Worm (Caenorhabditis elegans) whole organism, mixed stage, embryonic: ENCODE results near the gene C07G3.10.

Experiments used
- M03D4.4 ChIP-seq: sonication (generic microtip); optimal IDR thresholded peaks from 2 replicates; lab custom pipeline; 2017; ENCODE audit warnings: mild to moderate bottlenecking, missing genetic modification characterization, missing compliant biosample characterization
- bed-3 ChIP-seq: fragments of 200-800 bp; sonication (Bioruptor generic); optimal IDR thresholded peaks from 3 replicates; lab custom pipeline; 2018; ENCODE audit warnings: mild to moderate bottlenecking, missing genetic modification characterization, moderate library complexity, missing compliant biosample characterization
- blmp-1 ChIP-seq: fragments of 150-350 bp; optimal IDR thresholded peaks from 2 replicates; lab custom pipeline; 2014; ENCODE audit warnings: missing biosample characterization, missing genetic modification characterization
- ceh-39 ChIP-seq: fragments of 150-350 bp; optimal IDR thresholded peaks from 2 replicates; lab custom pipeline; 2014; ENCODE audit warnings: missing biosample characterization, missing genetic modification characterization
- ceh-43 ChIP-seq: fragments of 200-800 bp; sonication (Bioruptor generic); optimal IDR thresholded peaks from 2 replicates; lab custom pipeline; 2018; ENCODE audit warnings: mild to moderate bottlenecking, missing genetic modification characterization, moderate library complexity, missing compliant biosample characterization
- ceh-83 ChIP-seq: fragments of 200-800 bp; sonication (Bioruptor generic); optimal IDR thresholded peaks from 2 replicates; lab custom pipeline; 2018; ENCODE audit warnings: mild to moderate bottlenecking, missing genetic modification characterization, missing compliant biosample characterization
- ces-1 ChIP-seq: fragments of 150-350 bp; optimal IDR thresholded peaks from 2 replicates; lab custom pipeline; 2014; ENCODE audit warnings: missing biosample characterization, missing genetic modification reagents, missing genetic modification characterization
- drap-1 ChIP-seq: fragments of 200-800 bp; sonication (Bioruptor generic); optimal IDR thresholded peaks from 3 replicates; lab custom pipeline; 2018; ENCODE audit warnings: mild to moderate bottlenecking, missing genetic modification characterization, missing compliant biosample characterization
- elt-1 ChIP-seq: sonication (generic microtip); optimal IDR thresholded peaks from 2 replicates; lab custom pipeline; 2017; ENCODE audit warnings: missing genetic modification characterization, mild to moderate bottlenecking, missing compliant biosample characterization, antibody characterized with exemption, moderate library complexity, borderline replicate concordance; ENCODE audit not compliant: insufficient read depth
- elt-3 ChIP-seq: fragments of 150-350 bp; optimal IDR thresholded peaks from 2 replicates; lab custom pipeline; 2014; ENCODE audit warnings: missing biosample characterization, missing genetic modification characterization
- flh-1 ChIP-seq: fragments of 200-800 bp; sonication (Bioruptor generic); optimal IDR thresholded peaks from 2 replicates; lab custom pipeline; 2018; ENCODE audit warnings: mild to moderate bottlenecking, missing genetic modification characterization, moderate library complexity, missing compliant biosample characterization
- hlh-1 ChIP-seq: fragments of 150-350 bp; optimal IDR thresholded peaks from 2 replicates; lab custom pipeline; 2014; ENCODE audit warnings: missing biosample characterization, missing genetic modification reagents, missing genetic modification characterization
- lin-13 ChIP-seq: fragments of 150-350 bp; optimal IDR thresholded peaks from 2 replicates; lab custom pipeline; 2014; ENCODE audit warnings: missing biosample characterization, missing genetic modification characterization
- lin-32 ChIP-seq: fragments of 200-800 bp; sonication (Bioruptor generic); optimal IDR thresholded peaks from 2 replicates; lab custom pipeline; 2018; ENCODE audit warnings: mild to moderate bottlenecking, missing genetic modification characterization, missing compliant biosample characterization
- mab-5 ChIP-seq: fragments of 150-350 bp; optimal IDR thresholded peaks from 2 replicates; lab custom pipeline; 2014; ENCODE audit warnings: missing biosample characterization, missing genetic modification characterization
- mep-1 ChIP-seq: fragments of 150-350 bp; optimal IDR thresholded peaks from 2 replicates; lab custom pipeline; 2017; ENCODE audit warnings: missing biosample characterization, missing genetic modification reagents, missing genetic modification characterization, inconsistent platforms
- mls-2 ChIP-seq: sonication (generic microtip); optimal IDR thresholded peaks from 2 replicates; lab custom pipeline; 2016; ENCODE audit warnings: mild to moderate bottlenecking, missing genetic modification characterization, moderate library complexity, missing compliant biosample characterization
- nhr-12 ChIP-seq: fragments of 150-350 bp; optimal IDR thresholded peaks from 2 replicates; lab custom pipeline; 2014; ENCODE audit warnings: missing biosample characterization, missing genetic modification characterization
- nhr-2 ChIP-seq: fragments of 150-350 bp; optimal IDR thresholded peaks from 2 replicates; lab custom pipeline; 2014; ENCODE audit warnings: missing biosample characterization, missing genetic modification characterization
- nhr-237 ChIP-seq: fragments of 150-350 bp; optimal IDR thresholded peaks from 2 replicates; lab custom pipeline; 2014; ENCODE audit warnings: missing biosample characterization, missing genetic modification characterization
- nhr-28 ChIP-seq: fragments of 150-350 bp; optimal IDR thresholded peaks from 2 replicates; lab custom pipeline; 2014; ENCODE audit warnings: missing biosample characterization, missing genetic modification characterization
- nhr-76 ChIP-seq: sonication (generic microtip); optimal IDR thresholded peaks from 2 replicates; lab custom pipeline; 2017; ENCODE audit warnings: missing biosample characterization, missing genetic modification characterization
- sem-2 ChIP-seq: fragments of 200-800 bp; sonication (Bioruptor generic); optimal IDR thresholded peaks from 2 replicates; lab custom pipeline; 2018; ENCODE audit warnings: mild to moderate bottlenecking, missing genetic modification characterization, missing compliant biosample characterization
- snpc-4 ChIP-seq: fragments of 150-350 bp; optimal IDR thresholded peaks from 2 replicates; lab custom pipeline; 2014; ENCODE audit warnings: missing biosample characterization, missing genetic modification characterization
- sptf-1 ChIP-seq: sonication (generic microtip); optimal IDR thresholded peaks from 2 replicates; lab custom pipeline; 2017; ENCODE audit warnings: mild to moderate bottlenecking, missing genetic modification characterization, moderate library complexity, missing compliant biosample characterization
- tbx-8 ChIP-seq: fragments of 200-800 bp; sonication (Bioruptor generic); optimal IDR thresholded peaks from 2 replicates; lab custom pipeline; 2018; ENCODE audit warnings: mild to moderate bottlenecking, missing genetic modification characterization, moderate library complexity, missing compliant biosample characterization
- unc-39 ChIP-seq: fragments of 150-350 bp; optimal IDR thresholded peaks from 2 replicates; lab custom pipeline; 2014; ENCODE audit warnings: missing biosample characterization, missing genetic modification characterization
- unc-62 ChIP-seq: fragments of 150-350 bp; optimal IDR thresholded peaks from 2 replicates; lab custom pipeline; 2014; ENCODE audit warnings: missing biosample characterization, missing genetic modification reagents, missing genetic modification characterization
- zip-8 ChIP-seq: fragments of 150-350 bp; optimal IDR thresholded peaks from 2 replicates; lab custom pipeline; 2014; ENCODE audit warnings: missing biosample characterization, missing genetic modification characterization
- ztf-11 ChIP-seq: fragments of 150-350 bp; optimal IDR thresholded peaks from 2 replicates; lab custom pipeline; 2014; ENCODE audit warnings: missing biosample characterization, missing genetic modification characterization

C07G3.10 gene

DNA sequence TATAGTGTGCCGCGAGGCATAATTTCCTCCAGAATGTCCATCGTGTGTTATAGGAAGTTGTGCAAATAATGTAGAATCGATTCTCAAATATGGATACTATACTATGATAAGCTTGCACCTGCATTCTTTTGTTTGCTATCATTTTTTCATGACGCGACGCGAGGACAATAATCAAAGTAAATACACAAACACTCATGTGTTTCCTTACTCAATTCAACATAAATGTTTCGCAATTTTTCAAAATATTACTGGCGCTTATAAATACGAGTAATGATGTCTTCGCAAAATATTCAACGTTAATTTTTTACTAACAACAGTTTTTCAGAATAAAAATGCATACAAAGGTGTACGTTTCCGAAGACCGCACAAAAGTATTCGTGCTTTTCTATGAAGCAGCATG lies 21.2 kb downstream of the C07G3.10 start, which contains the start of gene irg-1:
Gene irg-1, plus strand, starts transcription at position 326 of the 400 bp plus-strand sequence.
- no peak for TF ChIP-seq ceh-39 (tag; lab: Kevin White, UChicago)
- no peak for TF ChIP-seq lin-13 (tag; lab: Kevin White, UChicago)
- no peak for TF ChIP-seq blmp-1
- no peak for TF ChIP-seq ztf-11 (tag; lab: Kevin White, UChicago)
- no peak for TF ChIP-seq nhr-76
- no peak for TF ChIP-seq ces-1 (GFP tag; lab: Kevin White, UChicago)
- no peak for TF ChIP-seq lin-32
- TF ChIP-seq nhr-12 (tag; lab: Kevin White, UChicago): no peak
- no peak for TF ChIP-seq ceh-83
- TF ChIP-seq flh-1: no peak
- TF ChIP-seq unc-62 (GFP tag; lab: Kevin White, UChicago): no peak
- no peak for TF ChIP-seq sptf-1 (tag; lab: Kevin White, UChicago)
- no peak for TF ChIP-seq nhr-2 (tag; lab: Kevin White, UChicago)
- TF ChIP-seq snpc-4: no peak
- TF ChIP-seq unc-39 (tag; lab: Kevin White, UChicago): no peak
- no peak for TF ChIP-seq elt-3 (tag; lab: Kevin White, UChicago)
- TF ChIP-seq drap-1 (GFP tag; lab: Kevin White, UChicago): no peak
- TF ChIP-seq nhr-28: no peak
- no peak for TF ChIP-seq zip-8 (tag; lab: Kevin White, UChicago)

DNA sequence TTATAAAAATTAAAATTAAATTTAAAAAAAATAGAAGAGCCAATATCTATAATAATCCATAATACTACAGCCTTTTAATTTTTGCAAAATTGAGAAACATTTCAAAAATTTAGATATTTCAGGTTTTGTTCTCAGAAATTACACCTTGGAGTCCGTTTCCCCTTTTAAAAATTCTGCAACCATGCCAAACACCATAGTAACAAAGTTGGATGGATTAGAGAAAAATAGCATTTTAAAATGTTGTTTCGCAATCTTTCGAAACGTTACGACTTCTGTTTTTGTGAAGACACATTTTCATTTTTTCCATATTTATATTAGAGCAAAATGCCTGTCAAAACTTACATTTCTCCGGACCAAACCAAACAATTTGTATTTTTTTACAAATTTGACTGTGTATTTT lies 22.9 kb downstream of the C07G3.10 start, which contains the start of gene T24A6.7:
Gene T24A6.7, plus strand, starts transcription at position 301 of the 400 bp plus-strand sequence.
- TF ChIP-seq unc-39 (tag; lab: Kevin White, UChicago): no peak
- TF ChIP-seq mep-1 (tag; lab: Kevin White, UChicago): no peak
- no peak for TF ChIP-seq ces-1 (GFP tag; lab: Kevin White, UChicago)
- no peak for TF ChIP-seq mls-2 (tag; lab: Kevin White, UChicago)
- TF ChIP-seq bed-3 (GFP tag; lab: Kevin White, UChicago): no peak
- no peak for TF ChIP-seq lin-13 (tag; lab: Kevin White, UChicago)
- no peak for TF ChIP-seq nhr-28
- TF ChIP-seq sptf-1 (tag; lab: Kevin White, UChicago): no peak
- no peak for TF ChIP-seq elt-1
- TF ChIP-seq unc-62 (GFP tag; lab: Kevin White, UChicago): no peak
- TF ChIP-seq M03D4.4 (tag; lab: Kevin White, UChicago): no peak
- TF ChIP-seq ceh-39 (tag; lab: Kevin White, UChicago): no peak
- no peak for TF ChIP-seq ceh-43 (GFP tag; lab: Kevin White, UChicago)

ce11 chrV:3526882-3527281 lies 24.8 kb downstream of the C07G3.10 start, which contains the start of gene str-260:
TSS of gene str-260 (plus strand) at chrV:3527182.
- TF ChIP-seq nhr-237 (tag; lab: Kevin White, UChicago) (no peak), sem-2 (no peak), lin-13 (tag; lab: Kevin White, UChicago) (no peak), ces-1 (GFP tag; lab: Kevin White, UChicago) (no peak), mab-5 (tag; lab: Kevin White, UChicago) (no peak)

DNA sequence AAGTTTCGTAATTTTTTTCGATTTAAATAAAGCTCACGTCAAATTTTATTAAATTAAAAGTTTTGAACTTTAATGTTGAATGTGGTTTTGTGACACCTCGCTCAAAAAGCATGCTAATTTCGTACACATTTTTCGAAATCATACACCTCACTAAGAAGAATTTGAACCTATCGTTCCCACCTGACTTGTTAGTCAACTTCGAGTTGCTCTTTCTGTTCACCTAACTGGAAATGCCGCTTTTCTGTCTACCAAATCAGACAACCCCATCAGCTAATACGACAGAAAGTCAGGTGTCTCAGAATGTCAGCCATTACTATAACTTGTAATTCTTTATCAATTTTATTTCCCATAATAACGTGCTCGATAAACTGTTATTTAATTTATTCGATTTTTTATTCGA lies 28.3 kb downstream of the C07G3.10 start, which contains the start of gene srbc-66:
Gene srbc-66, plus strand, starts transcription at position 301 of the 400 bp plus-strand sequence.
- TF ChIP-seq sem-2: no peak
- no peak for TF ChIP-seq ztf-11 (tag; lab: Kevin White, UChicago)
- TF ChIP-seq tbx-8 (GFP tag; lab: Kevin White, UChicago): no peak
- TF ChIP-seq mls-2 (tag; lab: Kevin White, UChicago): no peak
- TF ChIP-seq snpc-4: no peak
- no peak for TF ChIP-seq drap-1 (GFP tag; lab: Kevin White, UChicago)
- TF ChIP-seq blmp-1: no peak
- TF ChIP-seq elt-1: no peak
- TF ChIP-seq mab-5 (tag; lab: Kevin White, UChicago): no peak
- TF ChIP-seq nhr-237 (tag; lab: Kevin White, UChicago): no peak
- no peak for TF ChIP-seq mep-1 (tag; lab: Kevin White, UChicago)
- TF ChIP-seq M03D4.4 (tag; lab: Kevin White, UChicago): no peak
- TF ChIP-seq, all 35 proteins: peak for 0

- no peak for TF ChIP-seq unc-62 (GFP tag; lab: Kevin White, UChicago)
- TF ChIP-seq, all 35 proteins: peak for 0
Observed at ce11 chrV:3535260-3535659, 33.2 kb downstream of the C07G3.10 start, which contains the start of gene nhr-221. TSS of gene nhr-221 (minus strand) at chrV:3535360.

DNA sequence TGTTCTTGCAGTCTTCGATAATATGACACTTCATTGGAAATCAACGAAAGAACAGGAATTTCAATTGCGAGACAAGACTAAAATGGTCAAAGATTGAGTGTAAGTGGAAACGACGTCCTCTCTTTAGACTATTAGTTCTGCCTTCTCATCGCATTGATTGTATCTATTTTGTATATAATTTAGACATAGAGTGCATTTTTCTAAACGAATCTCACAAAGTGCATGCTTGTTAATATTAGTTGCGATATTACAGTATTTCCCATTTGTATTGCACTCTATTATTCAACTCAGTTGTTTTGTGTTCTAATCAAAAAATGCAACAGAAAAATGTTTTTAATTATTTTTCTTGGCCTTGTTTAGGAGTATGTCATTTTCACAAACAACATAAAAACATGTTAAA lies 36.2 kb downstream of the C07G3.10 start, which contains the start of gene nhr-93:
Gene nhr-93, minus strand, starts transcription at position 101 of the 400 bp plus-strand sequence.
- TF ChIP-seq hlh-1 (tag; lab: Kevin White, UChicago) (no peak), mep-1 (tag; lab: Kevin White, UChicago) (no peak)
- TF ChIP-seq, all 35 proteins: peak for 0
